Worm (Caenorhabditis elegans): ENCODE data around the gene dgn-1.

DNA sequence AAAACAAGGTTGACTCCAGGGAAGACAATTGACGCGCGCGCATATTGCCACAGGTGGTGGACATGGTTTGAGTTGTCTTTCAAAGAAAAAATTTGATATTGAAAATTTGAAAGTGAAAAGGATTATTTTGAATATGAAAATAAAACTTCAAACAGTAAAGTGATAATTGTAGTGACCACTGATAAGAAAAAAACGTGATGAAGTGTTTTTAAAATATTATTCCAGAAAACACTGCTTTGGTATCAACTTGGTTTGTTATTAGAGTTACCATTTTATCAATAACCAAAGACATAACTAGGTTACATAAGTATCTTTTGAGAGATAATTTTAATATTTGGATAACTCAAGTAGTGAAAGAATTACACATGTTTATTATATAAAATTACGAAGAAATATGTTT is 12.6 kb downstream of the dgn-1 start:
- TF ChIP-seq ama-1 (optimal IDR thresholded peaks at IDR 0.05): no peak
- TF ChIP-seq ceh-13 (GFP tag; optimal IDR thresholded peaks at IDR 0.05): no peak
- no peak for TF ChIP-seq tra-4 (tag; optimal IDR thresholded peaks at IDR 0.05)
- no peak for TF ChIP-seq pes-1 (GFP tag; IDR thresholded peaks at IDR 0.05)
- TF ChIP-seq tbx-11 (GFP tag; IDR thresholded peaks at IDR 0.05): no peak
- no peak for TF ChIP-seq flt-1 (GFP tag; IDR thresholded peaks at IDR 0.05)
- no peak for TF ChIP-seq sea-1 (GFP tag; conservative IDR thresholded peaks at IDR 0.05)
- no peak for TF ChIP-seq hnd-1 (tag; optimal IDR thresholded peaks at IDR 0.05)
- no peak for TF ChIP-seq ceh-36 (tag; optimal IDR thresholded peaks at IDR 0.05)
- no peak for TF ChIP-seq tbx-37 (GFP tag; conservative IDR thresholded peaks at IDR 0.05)
